Fruit fly (Drosophila melanogaster): Measurements from ENCODE around the gene DCX-EMAP.

dm6 chr3L:14925602-14926001 is 22.0 kb downstream of the DCX-EMAP start:
- TF ChIP-seq usp (GFP tag; optimal IDR thresholded peaks at IDR 0.05) (no peak), pan (optimal IDR thresholded peaks at IDR 0.05) (no peak), EcR (GFP tag; optimal IDR thresholded peaks at IDR 0.05) (no peak), CG8478 (optimal IDR thresholded peaks at IDR 0.05) (no peak), psq (optimal IDR thresholded peaks at IDR 0.05) (no peak)

All from whole organism.